Fruit fly (Drosophila melanogaster) whole organism, embryonic: ENCODE data around the gene CG46430.

Experiments
- Ada2b ChIP-seq: fragments of 200-800 bp; sonication (Bioruptor generic); IDR thresholded peaks from 2 replicates; pipeline ENCODE4 v1.3.6; 2022; ENCODE audit warnings: missing biosample characterization, missing genetic modification characterization
- CG10431 ChIP-seq: fragments of 200-800 bp; sonication (Bioruptor generic); optimal IDR thresholded peaks from 3 replicates; lab custom pipeline; 2018; ENCODE audit warnings: missing biosample characterization, mild to moderate bottlenecking, missing genetic modification characterization
- CG10654 ChIP-seq: fragments of 200-800 bp; sonication (Bioruptor generic); optimal IDR thresholded peaks from 2 replicates; lab custom pipeline; 2016; ENCODE audit warnings: missing biosample characterization, missing genetic modification characterization
- CG11398 ChIP-seq: fragments of 200-800 bp; sonication (Bioruptor generic); optimal IDR thresholded peaks from 2 replicates; lab custom pipeline; 2016; ENCODE audit warnings: missing biosample characterization, missing genetic modification characterization
- CG12744 ChIP-seq: fragments of 200-800 bp; sonication (Bioruptor generic); optimal IDR thresholded peaks from 2 replicates; lab custom pipeline; 2016; ENCODE audit warnings: missing biosample characterization, missing genetic modification characterization
- CG13296 ChIP-seq: fragments of 200-800 bp; sonication (Bioruptor generic); optimal IDR thresholded peaks from 3 replicates; lab custom pipeline; 2018; ENCODE audit warnings: missing biosample characterization, mild to moderate bottlenecking, missing genetic modification characterization
- CG18599 ChIP-seq: fragments of 200-800 bp; sonication (Bioruptor generic); optimal IDR thresholded peaks from 3 replicates; lab custom pipeline; 2017; ENCODE audit warnings: missing biosample characterization, missing genetic modification characterization, mild to moderate bottlenecking, moderate library complexity, missing genetic modification reagents
- CG18764 ChIP-seq: fragments of 200-800 bp; sonication (Bioruptor generic); optimal IDR thresholded peaks from 3 replicates; lab custom pipeline; 2016; ENCODE audit warnings: missing biosample characterization, missing genetic modification characterization
- CG2889 ChIP-seq: fragments of 200-800 bp; sonication (Bioruptor generic); IDR thresholded peaks from 3 replicates; pipeline ENCODE4 v1.3.6; 2022; ENCODE audit warnings: missing biosample characterization, missing genetic modification characterization
- CG3163 ChIP-seq: fragments of 200-800 bp; sonication (Bioruptor generic); optimal IDR thresholded peaks from 3 replicates; lab custom pipeline; 2016; ENCODE audit warnings: missing biosample characterization, missing genetic modification characterization
- CG34422 ChIP-seq: fragments of 200-800 bp; sonication (Bioruptor generic); IDR thresholded peaks from 3 replicates; pipeline ENCODE4 v1.3.6; 2022; ENCODE audit warnings: missing biosample characterization, missing genetic modification characterization
- CG3995 ChIP-seq: fragments of 200-800 bp; sonication (Bioruptor generic); optimal IDR thresholded peaks from 3 replicates; lab custom pipeline; 2016; ENCODE audit warnings: missing biosample characterization, missing genetic modification characterization
- CG5180 ChIP-seq: fragments of 200-800 bp; sonication (Bioruptor generic); optimal IDR thresholded peaks from 3 replicates; lab custom pipeline; 2017; ENCODE audit warnings: missing biosample characterization, missing genetic modification characterization, mild to moderate bottlenecking, moderate library complexity, missing genetic modification reagents
- CG6765 ChIP-seq: fragments of 200-800 bp; sonication (Bioruptor generic); optimal IDR thresholded peaks from 3 replicates; lab custom pipeline; 2017; ENCODE audit warnings: missing biosample characterization, mild to moderate bottlenecking, missing genetic modification characterization
- CG7786 ChIP-seq: fragments of 200-800 bp; sonication (Bioruptor generic); optimal IDR thresholded peaks from 2 replicates; lab custom pipeline; 2016; ENCODE audit warnings: missing biosample characterization, missing genetic modification characterization
- CG7928 ChIP-seq: fragments of 200-800 bp; sonication (Bioruptor generic); optimal IDR thresholded peaks from 2 replicates; lab custom pipeline; 2017; ENCODE audit warnings: missing biosample characterization, mild to moderate bottlenecking, missing genetic modification characterization
- CG9727 ChIP-seq: fragments of 200-800 bp; sonication (Bioruptor generic); optimal IDR thresholded peaks from 3 replicates; lab custom pipeline; 2017; ENCODE audit warnings: missing biosample characterization, mild to moderate bottlenecking, missing genetic modification characterization
- Dll ChIP-seq: fragments of 200-800 bp; sonication (Bioruptor generic); IDR thresholded peaks from 4 replicates; pipeline ENCODE4 v1.3.6; 2022; ENCODE audit warnings: missing biosample characterization, missing genetic modification characterization; ENCODE audit not compliant: partially characterized antibody
- Doc2 ChIP-seq: fragments of 200-800 bp; sonication (Bioruptor generic); IDR thresholded peaks from 2 replicates; pipeline ENCODE4 v1.3.6; 2022; ENCODE audit warnings: missing biosample characterization, missing genetic modification characterization
- Dref ChIP-seq: fragments of 200-800 bp; sonication (Bioruptor generic); IDR thresholded peaks from 2 replicates; pipeline ENCODE4 v1.3.6; 2022; ENCODE audit warnings: missing biosample characterization, missing genetic modification characterization
- Ets65A ChIP-seq: fragments of 200-800 bp; sonication (Bioruptor generic); peaks from one replicate; lab custom pipeline; 2016; ENCODE audit warnings: missing biosample characterization, missing genetic modification characterization
- HLH4C ChIP-seq: fragments of 200-800 bp; sonication (Bioruptor generic); IDR thresholded peaks from 3 replicates; pipeline ENCODE4 v1.3.6; 2022; ENCODE audit warnings: missing biosample characterization, missing genetic modification characterization; ENCODE audit not compliant: partially characterized antibody
- Hmr ChIP-seq: fragments of 200-800 bp; sonication (Bioruptor generic); optimal IDR thresholded peaks from 3 replicates; lab custom pipeline; 2017; ENCODE audit warnings: mild to moderate bottlenecking, missing biosample characterization, missing genetic modification reagents, missing genetic modification characterization
- Lpt ChIP-seq: fragments of >200 bp; optimal IDR thresholded peaks from 2 replicates; lab custom pipeline; 2018; ENCODE audit warnings: missing biosample characterization, missing genetic modification characterization
- MESR4 ChIP-seq: fragments of 200-800 bp; sonication (Bioruptor generic); optimal IDR thresholded peaks from 2 replicates; lab custom pipeline; 2018; ENCODE audit warnings: missing biosample characterization, mild to moderate bottlenecking, missing genetic modification characterization, moderate library complexity
- Myb ChIP-seq: fragments of 200-800 bp; sonication (Bioruptor generic); optimal IDR thresholded peaks from 2 replicates; lab custom pipeline; 2016; ENCODE audit warnings: missing biosample characterization, missing genetic modification characterization
- NfI ChIP-seq: fragments of 200-800 bp; sonication (Bioruptor generic); optimal IDR thresholded peaks from 3 replicates; lab custom pipeline; 2018; ENCODE audit warnings: missing biosample characterization, mild to moderate bottlenecking, missing genetic modification characterization, moderate library complexity
- Oaz ChIP-seq: fragments of 200-800 bp; sonication (Bioruptor generic); IDR thresholded peaks from 2 replicates; pipeline ENCODE4 v1.3.6; 2022; ENCODE audit warnings: missing biosample characterization, missing genetic modification characterization
- TFAM ChIP-seq: fragments of 200-800 bp; sonication (Bioruptor generic); optimal IDR thresholded peaks from 2 replicates; lab custom pipeline; 2017; ENCODE audit warnings: missing biosample characterization, missing genetic modification characterization, inconsistent platforms
- amos ChIP-seq: fragments of 200-800 bp; sonication (Bioruptor generic); IDR thresholded peaks from 2 replicates; pipeline ENCODE4 v1.3.6; 2022; ENCODE audit warnings: missing biosample characterization, missing genetic modification characterization; ENCODE audit not compliant: partially characterized antibody
- aop ChIP-seq: fragments of 200-800 bp; sonication (Bioruptor generic); IDR thresholded peaks from 2 replicates; pipeline ENCODE4 v1.3.6; 2022; ENCODE audit warnings: missing biosample characterization, missing genetic modification characterization
- ap ChIP-seq: fragments of 200-800 bp; sonication (Bioruptor generic); IDR thresholded peaks from 2 replicates; pipeline ENCODE4 v1.3.6; 2022; ENCODE audit warnings: missing biosample characterization, missing genetic modification characterization
- bbx ChIP-seq: fragments of 200-800 bp; sonication (Bioruptor generic); IDR thresholded peaks from 2 replicates; pipeline ENCODE4 v1.3.6; 2022; ENCODE audit warnings: missing biosample characterization, missing genetic modification characterization; ENCODE audit not compliant: partially characterized antibody
- bowl ChIP-seq: fragments of 200-800 bp; sonication (Bioruptor generic); IDR thresholded peaks from 2 replicates; pipeline ENCODE4 v1.3.6; 2022; ENCODE audit warnings: missing biosample characterization, missing genetic modification characterization
- btn ChIP-seq: fragments of 200-800 bp; sonication (Bioruptor generic); optimal IDR thresholded peaks from 2 replicates; lab custom pipeline; 2016; ENCODE audit warnings: missing biosample characterization, missing genetic modification characterization
- chif ChIP-seq, 2 experiments: fragments of 200-800 bp; sonication (Bioruptor generic); optimal IDR thresholded peaks; 3 replicates each; lab custom pipeline; 2016; ENCODE audit warnings: missing biosample characterization in 2 of 2, missing genetic modification characterization in 2 of 2
- ci ChIP-seq: fragments of 200-800 bp; sonication (Bioruptor generic); IDR thresholded peaks from 3 replicates; pipeline ENCODE4 v1.3.6; 2022; ENCODE audit warnings: missing biosample characterization, missing genetic modification characterization
- dmrt99B ChIP-seq: fragments of 200-800 bp; sonication (Bioruptor generic); optimal IDR thresholded peaks from 2 replicates; lab custom pipeline; 2018; ENCODE audit warnings: missing biosample characterization, mild to moderate bottlenecking, missing genetic modification characterization, moderate library complexity
- dysf ChIP-seq: fragments of 200-800 bp; sonication (Bioruptor generic); IDR thresholded peaks from 3 replicates; pipeline ENCODE4 v1.3.6; 2022; ENCODE audit warnings: missing biosample characterization, missing genetic modification characterization
- en ChIP-seq: fragments of 200-800 bp; sonication (Bioruptor generic); optimal IDR thresholded peaks from 2 replicates; lab custom pipeline; 2016; ENCODE audit warnings: missing biosample characterization, missing genetic modification characterization
- fru ChIP-seq: fragments of >200 bp; optimal IDR thresholded peaks from 2 replicates; lab custom pipeline; 2017
- gfzf ChIP-seq: fragments of 200-800 bp; sonication (Bioruptor generic); optimal IDR thresholded peaks from 2 replicates; lab custom pipeline; 2016; ENCODE audit warnings: missing biosample characterization, mild to moderate bottlenecking, missing genetic modification characterization, moderate library complexity
- grn ChIP-seq: fragments of 200-800 bp; sonication (Bioruptor generic); optimal IDR thresholded peaks from 3 replicates; lab custom pipeline; 2017; ENCODE audit warnings: missing biosample characterization, missing genetic modification characterization
- hkb ChIP-seq, 2 experiments: fragments of 200-800 bp in 1 of 2; fragments of >200 bp in 1 of 2; sonication (Bioruptor generic) in 1 of 2; IDR thresholded peaks in 1 of 2; optimal IDR thresholded peaks in 1 of 2; 2 replicates each; pipeline versions ENCODE4 v1.3.6 to Lab custom; 2017 to 2022; ENCODE audit warnings: missing biosample characterization in 1 of 2, missing genetic modification characterization in 1 of 2
- insv ChIP-seq, 2 experiments: fragments of 200-800 bp; sonication (Bioruptor generic); optimal IDR thresholded peaks; 3 replicates each; lab custom pipeline; 2016 to 2018; ENCODE audit warnings: missing biosample characterization in 2 of 2, missing genetic modification characterization in 2 of 2
- kni ChIP-seq: fragments of 200-800 bp; sonication (Bioruptor generic); optimal IDR thresholded peaks from 3 replicates; lab custom pipeline; 2017; ENCODE audit warnings: mild to moderate bottlenecking, missing biosample characterization, missing genetic modification reagents, missing genetic modification characterization
- nom ChIP-seq: fragments of 200-800 bp; sonication (Bioruptor generic); optimal IDR thresholded peaks from 2 replicates; lab custom pipeline; 2017; ENCODE audit warnings: missing biosample characterization, missing genetic modification characterization, mild to moderate bottlenecking, moderate library complexity, missing genetic modification reagents
- prd ChIP-seq, 3 experiments: fragments of >200 bp in 2 of 3; fragments of 200-800 bp in 1 of 3; sonication (Bioruptor generic) in 1 of 3; optimal IDR thresholded peaks in 2 of 3; IDR thresholded peaks in 1 of 3; 2 replicates in 2 of 3; 3 replicates in 1 of 3; pipeline versions ENCODE4 v1.3.6 to Lab custom; 2017 to 2022; ENCODE audit warnings: missing biosample characterization in 1 of 3, missing genetic modification characterization in 1 of 3
- psq ChIP-seq: fragments of 200-800 bp; sonication (Bioruptor generic); optimal IDR thresholded peaks from 2 replicates; lab custom pipeline; 2017; ENCODE audit warnings: missing biosample characterization, missing genetic modification characterization
- ttk ChIP-seq: fragments of 200-800 bp; sonication (Bioruptor generic); IDR thresholded peaks from 2 replicates; pipeline ENCODE4 v2.1.2; 2022; ENCODE audit warnings: missing biosample characterization, missing genetic modification characterization
- vvl ChIP-seq: fragments of 200-800 bp; sonication (Bioruptor generic); IDR thresholded peaks from 2 replicates; pipeline ENCODE4 v1.3.6; 2022; ENCODE audit warnings: missing biosample characterization, missing genetic modification characterization

Gene CG46430

DNA sequence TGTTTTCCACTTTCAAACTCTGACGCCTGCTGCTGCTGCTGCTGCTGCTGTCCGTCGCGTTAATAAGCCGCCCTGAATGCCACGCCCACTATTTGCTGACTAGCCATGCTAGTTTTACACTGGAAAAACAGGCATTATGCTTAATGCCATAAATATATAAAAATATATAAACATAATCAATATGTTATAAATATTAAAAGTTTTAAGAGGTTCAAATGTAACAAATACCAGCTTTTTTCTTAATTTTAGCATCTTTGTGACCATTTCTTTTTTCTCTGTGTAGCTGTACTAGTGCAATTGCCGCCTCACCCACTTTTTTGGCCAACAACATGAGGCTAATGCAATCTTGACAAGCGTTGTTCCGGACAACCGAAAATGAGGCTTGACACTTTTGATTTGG lies 36.5 kb downstream of the CG46430 start (continued):
- TF ChIP-seq TFAM (GFP tag; lab: Kevin White, UChicago) (no peak), Lpt (GFP tag; lab: Kevin White, UChicago) (no peak), Dref (GFP tag; lab: Robert Waterston, UW) (no peak), nom (GFP tag; lab: Kevin White, UChicago) (no peak), amos (GFP tag; lab: Robert Waterston, UW) (no peak), CG3163 (no peak), hkb (optimal IDR thresholded peaks at IDR 0.05; lab: Kevin White, UChicago) (no peak), hkb (GFP tag; IDR thresholded peaks at IDR 0.05; lab: Robert Waterston, UW) (peak; percentile 47; the same call in 1 of the 2 replicates), dmrt99B (tag; lab: Kevin White, UChicago) (peak; percentile 59), CG11398 (GFP tag; lab: Kevin White, UChicago) (no peak), MESR4 (GFP tag; lab: Kevin White, UChicago) (no peak), vvl (0 out of 2 replicates have a peak, but pooled peaks have one; percentile 57), CG3995 (GFP tag; lab: Kevin White, UChicago) (no peak), Ets65A (GFP tag; lab: Kevin White, UChicago) (no peak), gfzf (GFP tag; lab: Kevin White, UChicago) (no peak), prd (optimal IDR thresholded peaks at IDR 0.05; lab: Kevin White, UChicago) (no peak), prd (GFP tag; IDR thresholded peaks at IDR 0.05; lab: Robert Waterston, UW) (peak; percentile 70), ap (GFP tag; lab: Robert Waterston, UW) (peak; percentile 26; the same call in 1 of the 2 replicates), CG10431 (GFP tag; lab: Kevin White, UChicago) (no peak), HLH4C (GFP tag; lab: Robert Waterston, UW) (no peak), CG9727 (GFP tag; lab: Kevin White, UChicago) (peak; percentile 47), en (GFP tag; lab: Kevin White, UChicago) (no peak), grn (GFP tag; lab: Kevin White, UChicago) (no peak), Oaz (GFP tag; lab: Robert Waterston, UW) (no peak), fru (lab: Kevin White, UChicago) (no peak), Dll (GFP tag; lab: Robert Waterston, UW) (no peak), CG5180 (GFP tag; lab: Kevin White, UChicago) (no peak), insv (GFP tag; optimal IDR thresholded peaks at IDR 0.05; lab: Kevin White, UChicago) (no peak), NfI (GFP tag; lab: Kevin White, UChicago) (no peak), Hmr (GFP tag; lab: Kevin White, UChicago) (peak; percentile 37), Doc2 (GFP tag; lab: Robert Waterston, UW) (no peak), kni (GFP tag; lab: Kevin White, UChicago) (no peak), CG7786 (GFP tag; lab: Kevin White, UChicago) (no peak), bowl (GFP tag; lab: Robert Waterston, UW) (no peak), psq (GFP tag; lab: Kevin White, UChicago) (no peak), CG10654 (GFP tag; lab: Kevin White, UChicago) (no peak), CG7928 (GFP tag; lab: Kevin White, UChicago) (no peak), CG6765 (no peak), CG18764 (GFP tag; lab: Kevin White, UChicago) (no peak), dysf (GFP tag; lab: Robert Waterston, UW) (no peak; the same call in 2 of the 3 replicates), CG13296 (GFP tag; lab: Kevin White, UChicago) (no peak), Ada2b (GFP tag; lab: Robert Waterston, UW) (no peak), aop (GFP tag; lab: Robert Waterston, UW) (no peak), CG34422 (GFP tag; lab: Robert Waterston, UW) (no peak), ci (GFP tag; lab: Robert Waterston, UW) (no peak), CG18599 (GFP tag; lab: Kevin White, UChicago) (peak; percentile 49), Myb (no peak), CG12744 (GFP tag; lab: Kevin White, UChicago) (no peak), chif (GFP tag; optimal IDR thresholded peaks at IDR 0.05; lab: Kevin White, UChicago) (no peak), btn (GFP tag; lab: Kevin White, UChicago) (no peak), bbx (GFP tag; lab: Robert Waterston, UW) (no peak), CG2889 (GFP tag; lab: Robert Waterston, UW) (0 out of 3 replicates have a peak, but pooled peaks have one; percentile 14), ttk (GFP tag; lab: Robert Waterston, UW) (no peak)
